Fruit fly (Drosophila melanogaster): ENCODE data around the gene CG3987.

- TF ChIP-seq GATAd (GFP tag; optimal IDR thresholded peaks at IDR 0.05) (no peak), CG9705 (GFP tag; optimal IDR thresholded peaks at IDR 0.05) (no peak), Rel (GFP tag; optimal IDR thresholded peaks at IDR 0.05) (no peak), Rel (tag; optimal IDR thresholded peaks at IDR 0.05) (no peak), psq (GFP tag; optimal IDR thresholded peaks at IDR 0.05) (no peak)
These were observed 45.4 kb upstream of the CG3987 start for dm6 chr3R:15094218-15094928.
